Worm (Caenorhabditis elegans): ENCODE measurements around the gene K02D10.8.

The K02D10.8 gene

DNA sequence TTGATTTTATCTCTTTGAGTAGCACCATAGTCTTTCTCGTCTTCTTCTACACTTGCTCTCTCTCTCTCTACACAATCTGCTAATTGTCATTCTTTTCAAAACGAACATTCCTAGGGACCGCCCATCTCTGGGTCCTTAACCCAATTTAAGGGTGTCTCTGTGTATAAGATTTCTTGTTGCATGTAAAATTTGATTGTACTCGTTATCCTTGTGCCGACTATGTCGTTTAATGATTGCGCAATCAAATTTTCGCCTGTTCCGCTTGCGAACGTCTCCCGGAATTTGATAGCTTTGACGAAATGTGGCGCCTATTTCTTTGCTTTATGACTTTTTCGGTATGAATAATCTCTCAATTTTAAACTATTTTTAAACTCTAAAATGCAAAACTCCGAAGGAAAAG, 24.9 kb downstream of the K02D10.8 start:
- TF ChIP-seq nhr-237 (tag; optimal IDR thresholded peaks at IDR 0.05) (no peak), zip-11 (GFP tag; IDR thresholded peaks at IDR 0.05) (no peak), arid-1 (GFP tag; conservative IDR thresholded peaks at IDR 0.05) (no peak), daf-12 (tag; optimal IDR thresholded peaks at IDR 0.05) (no peak), fkh-10 (GFP tag; optimal IDR thresholded peaks at IDR 0.05) (peak; percentile 81), ctbp-1 (GFP tag; IDR thresholded peaks at IDR 0.05) (0 out of 2 replicates have a peak, but pooled peaks have one; percentile 23), R02D3.7 (tag; optimal IDR thresholded peaks at IDR 0.05) (no peak), mxl-3 (GFP tag; optimal IDR thresholded peaks at IDR 0.05) (no peak), nhr-76 (tag; optimal IDR thresholded peaks at IDR 0.05) (no peak), Y5F2A.4 (GFP tag; optimal IDR thresholded peaks at IDR 0.05) (no peak), sdz-12 (GFP tag; optimal IDR thresholded peaks at IDR 0.05) (no peak), ceh-44 (GFP tag; IDR thresholded peaks at IDR 0.05) (no peak), ama-1 (optimal IDR thresholded peaks at IDR 0.05) (no peak), hif-1 (tag; optimal IDR thresholded peaks at IDR 0.05) (no peak), ZK546.5 (tag; optimal IDR thresholded peaks at IDR 0.05) (no peak), T26A8.4 (GFP tag; IDR thresholded peaks at IDR 0.05) (no peak), daf-16 (GFP tag; optimal IDR thresholded peaks at IDR 0.05) (no peak), daf-16 (tag; optimal IDR thresholded peaks at IDR 0.05) (no peak), ces-1 (GFP tag; optimal IDR thresholded peaks at IDR 0.05) (peak; percentile 90), unc-130 (GFP tag; optimal IDR thresholded peaks at IDR 0.05) (no peak), snpc-4 (tag; optimal IDR thresholded peaks at IDR 0.05) (no peak), hmg-1.1 (GFP tag; IDR thresholded peaks at IDR 0.05) (no peak), lin-38 (GFP tag; IDR thresholded peaks at IDR 0.05) (no peak), zfp-3 (GFP tag; conservative IDR thresholded peaks at IDR 0.05) (no peak), nhr-28 (tag; optimal IDR thresholded peaks at IDR 0.05) (no peak), lin-39 (tag; optimal IDR thresholded peaks at IDR 0.05) (no peak), nhr-102 (tag; optimal IDR thresholded peaks at IDR 0.05) (no peak), lsy-2 (tag; optimal IDR thresholded peaks at IDR 0.05) (peak in 1 of 2 experiments; percentile 6), lir-3 (tag; optimal IDR thresholded peaks at IDR 0.05) (no peak), aly-2 (tag; optimal IDR thresholded peaks at IDR 0.05) (no peak), vab-7 (GFP tag; IDR thresholded peaks at IDR 0.05) (no peak), madf-5 (GFP tag; IDR thresholded peaks at IDR 0.05) (no peak), unc-62 (GFP tag; optimal IDR thresholded peaks at IDR 0.05 in 1 of 2) (peak in 1 of 2 experiments; percentile 68), unc-62 (tag; optimal IDR thresholded peaks at IDR 0.05) (no peak)

DNA sequence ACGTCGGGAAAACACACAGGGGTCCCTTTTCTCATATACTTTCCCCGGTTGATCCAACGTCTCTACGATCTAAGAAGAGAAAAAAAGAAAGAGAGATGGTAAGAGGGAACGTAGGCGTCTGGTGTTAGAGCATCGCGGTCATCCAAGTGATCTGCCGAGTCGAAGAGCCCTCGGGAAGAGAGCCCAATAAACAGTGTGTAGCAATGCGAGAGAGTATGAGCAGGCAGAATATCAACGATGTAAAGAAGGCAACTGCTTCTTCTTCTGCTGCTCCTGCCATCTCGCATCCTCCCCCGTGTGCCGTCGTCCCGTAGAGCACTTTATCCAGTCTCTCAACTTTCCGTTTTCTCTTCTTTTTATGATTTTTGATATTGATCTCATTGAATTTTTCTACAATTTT, 29.5 kb downstream of the K02D10.8 start:
- no peak for TF ChIP-seq nhr-42 (GFP tag; IDR thresholded peaks at IDR 0.05)
- no peak for TF ChIP-seq madf-9 (GFP tag; conservative IDR thresholded peaks at IDR 0.05)
- TF ChIP-seq madf-5 (GFP tag; IDR thresholded peaks at IDR 0.05) = no peak
- 0 out of 2 replicates have a peak, but pooled peaks have one; percentile 39 for TF ChIP-seq hmg-1.1 (GFP tag; IDR thresholded peaks at IDR 0.05)
- TF ChIP-seq aha-1 (tag) = peak; percentile 67
- TF ChIP-seq nhr-25 (tag; optimal IDR thresholded peaks at IDR 0.05; ENCODE audit: borderline replicate concordance, insufficient read depth) = no peak
- TF ChIP-seq duxl-1 (tag; optimal IDR thresholded peaks at IDR 0.05; ENCODE audit: poor library complexity) = no peak
- TF ChIP-seq nhr-111 (GFP tag; optimal IDR thresholded peaks at IDR 0.05) = no peak
- no peak for TF ChIP-seq ama-1 (optimal IDR thresholded peaks at IDR 0.05)
- no peak for TF ChIP-seq F26F4.8 (GFP tag; conservative IDR thresholded peaks at IDR 0.05)
- TF ChIP-seq ces-1 (GFP tag; optimal IDR thresholded peaks at IDR 0.05) = no peak
- no peak for TF ChIP-seq ceh-82 (tag; optimal IDR thresholded peaks at IDR 0.05)
- TF ChIP-seq attf-4 (tag; optimal IDR thresholded peaks at IDR 0.05) = no peak
- TF ChIP-seq lsy-2 (tag; optimal IDR thresholded peaks at IDR 0.05) = no peak
- peak; percentile 39 for TF ChIP-seq hlh-11 (tag; optimal IDR thresholded peaks at IDR 0.05)
- no peak for TF ChIP-seq hlh-30 (tag; optimal IDR thresholded peaks at IDR 0.05; ENCODE audit: insufficient read depth)
- TF ChIP-seq nhr-237 (tag; optimal IDR thresholded peaks at IDR 0.05) = no peak

Data from whole organism, L4 larva.